Worm (Caenorhabditis elegans) whole organism, L2 larva: Measurements from ENCODE around the gene puf-6.
"Not testable (repeated sequence)": the region's sequence is repeated elsewhere in the genome, so short reads cannot be mapped to it uniquely, and the experiment has no call there.

Source experiments
- egl-27 ChIP-seq: sonication (generic microtip); optimal IDR thresholded peaks from 3 replicates; lab custom pipeline; 2017; ENCODE audit warnings: missing biosample characterization, missing genetic modification reagents, missing genetic modification characterization
- lin-13 ChIP-seq: fragments of 150-350 bp; optimal IDR thresholded peaks from 2 replicates; lab custom pipeline; 2014; ENCODE audit warnings: missing biosample characterization, missing genetic modification reagents, missing genetic modification characterization
- nhr-77 ChIP-seq: fragments of 150-350 bp; optimal IDR thresholded peaks from 2 replicates; lab custom pipeline; 2014; ENCODE audit warnings: missing biosample characterization, missing genetic modification characterization

ce11 chrII:13047609-13048008 lies 4.4 kb upstream of the puf-6 start, which contains the start of gene F42G4.2:
- not testable (repeated sequence) for TF ChIP-seq egl-27; nhr-77 (tag; lab: Kevin White, UChicago); lin-13
